Worm (Caenorhabditis elegans): ENCODE data around the gene mre-11.

Gene mre-11

ce11 chrV:10726691-10727090 is 10.0 kb downstream of the mre-11 start (continued):
- TF ChIP-seq ama-1 (optimal IDR thresholded peaks at IDR 0.05) (no peak), nhr-77 (tag; optimal IDR thresholded peaks at IDR 0.05) (peak; percentile 46), unc-98 (GFP tag; IDR thresholded peaks at IDR 0.05) (no peak), tlp-1 (tag; optimal IDR thresholded peaks at IDR 0.05) (no peak), aly-2 (tag; optimal IDR thresholded peaks at IDR 0.05) (no peak), jun-1 (tag; optimal IDR thresholded peaks at IDR 0.05) (peak; percentile 53), nhr-90 (tag; optimal IDR thresholded peaks at IDR 0.05; ENCODE audit: poor library complexity) (peak; percentile 19), F16B12.6 (tag; optimal IDR thresholded peaks at IDR 0.05) (no peak), aha-1 (tag; optimal IDR thresholded peaks at IDR 0.05) (no peak), dpl-1 (GFP tag; optimal IDR thresholded peaks at IDR 0.05) (peak in 1 of 3 experiments; percentile 1), blmp-1 (tag; optimal IDR thresholded peaks at IDR 0.05) (peak; percentile 64), lin-13 (GFP tag; optimal IDR thresholded peaks at IDR 0.05) (no peak), nhr-19 (GFP tag; conservative IDR thresholded peaks at IDR 0.05) (0 out of 2 replicates have a peak, but pooled peaks have one; percentile 6), tbx-2 (tag; optimal IDR thresholded peaks at IDR 0.05) (peak; percentile 70), ztf-11 (tag; optimal IDR thresholded peaks at IDR 0.05) (no peak), snpc-4 (tag; optimal IDR thresholded peaks at IDR 0.05) (no peak), mdl-1 (tag; optimal IDR thresholded peaks at IDR 0.05) (peak in 1 of 2 experiments; percentile 70), pqm-1 (tag; optimal IDR thresholded peaks at IDR 0.05) (no peak)

ce11 chrV:10725424-10725951 is 11.2 kb downstream of the mre-11 start:
- TF ChIP-seq nhr-71 (tag; optimal IDR thresholded peaks at IDR 0.05) (peak; percentile 30), nhr-20 (tag; optimal IDR thresholded peaks at IDR 0.05) (peak; percentile 12), aha-1 (tag; optimal IDR thresholded peaks at IDR 0.05) (no peak), lin-13 (GFP tag; optimal IDR thresholded peaks at IDR 0.05) (no peak), nhr-77 (tag; optimal IDR thresholded peaks at IDR 0.05) (no peak), lin-14 (GFP tag; optimal IDR thresholded peaks at IDR 0.05) (peak; percentile 10), unc-130 (tag; optimal IDR thresholded peaks at IDR 0.05) (peak; percentile 21), C34B4.2 (tag; optimal IDR thresholded peaks at IDR 0.05) (no peak), mep-1 (tag; optimal IDR thresholded peaks at IDR 0.05) (no peak), irx-1 (tag; optimal IDR thresholded peaks at IDR 0.05) (no peak), nhr-12 (tag; optimal IDR thresholded peaks at IDR 0.05) (no peak), ceh-90 (tag; optimal IDR thresholded peaks at IDR 0.05) (no peak), tbx-2 (tag; optimal IDR thresholded peaks at IDR 0.05) (no peak), mdl-1 (tag; optimal IDR thresholded peaks at IDR 0.05) (peak in 1 of 2 experiments; percentile 26), lin-35 (GFP tag; optimal IDR thresholded peaks at IDR 0.05) (peak in 1 of 2 experiments; percentile 31), tlp-1 (tag; optimal IDR thresholded peaks at IDR 0.05) (no peak), mef-2 (tag; optimal IDR thresholded peaks at IDR 0.05) (no peak), elt-2 (tag; optimal IDR thresholded peaks at IDR 0.05) (no peak), egl-13 (tag; optimal IDR thresholded peaks at IDR 0.05) (no peak), blmp-1 (tag; optimal IDR thresholded peaks at IDR 0.05) (peak; percentile 53), zip-4 (GFP tag; optimal IDR thresholded peaks at IDR 0.05) (no peak), efl-1 (optimal IDR thresholded peaks at IDR 0.05) (no peak), efl-1 (GFP tag; optimal IDR thresholded peaks at IDR 0.05 in 1 of 2) (peak in 1 of 2 experiments; percentile 63), nhr-85 (tag) (peak; percentile 62), hlh-17 (GFP tag; optimal IDR thresholded peaks at IDR 0.05; ENCODE audit: borderline replicate concordance) (no peak), ceh-88 (GFP tag; IDR thresholded peaks at IDR 0.05) (no peak), zag-1 (tag; optimal IDR thresholded peaks at IDR 0.05) (no peak), fkh-10 (GFP tag; optimal IDR thresholded peaks at IDR 0.05) (no peak)

ce11 chrV:10724472-10724871 is 12.2 kb downstream of the mre-11 start:
- TF ChIP-seq rnt-1 (tag; optimal IDR thresholded peaks at IDR 0.05), result no peak
- no peak for TF ChIP-seq jun-1 (tag; optimal IDR thresholded peaks at IDR 0.05)
- TF ChIP-seq efl-3 (GFP tag; optimal IDR thresholded peaks at IDR 0.05), result no peak
- TF ChIP-seq ztf-11 (tag; optimal IDR thresholded peaks at IDR 0.05), result no peak
- peak; percentile 17 for TF ChIP-seq unc-86 (tag; optimal IDR thresholded peaks at IDR 0.05)
- peak; percentile 25 for TF ChIP-seq lin-14 (GFP tag; optimal IDR thresholded peaks at IDR 0.05)
- peak; percentile 12 for TF ChIP-seq nhr-71 (tag; optimal IDR thresholded peaks at IDR 0.05)
- peak; percentile 44 for TF ChIP-seq tbx-2 (tag; optimal IDR thresholded peaks at IDR 0.05)

All from whole organism, L1 larva.